Worm (Caenorhabditis elegans) whole organism, dauer: ENCODE data around the gene clec-82.

Experiments used
- unc-62 ChIP-seq: sonication (generic microtip); optimal IDR thresholded peaks from 2 replicates; lab custom pipeline; 2017; ENCODE audit warnings: missing biosample characterization, missing genetic modification reagents, missing genetic modification characterization

Gene clec-82

DNA sequence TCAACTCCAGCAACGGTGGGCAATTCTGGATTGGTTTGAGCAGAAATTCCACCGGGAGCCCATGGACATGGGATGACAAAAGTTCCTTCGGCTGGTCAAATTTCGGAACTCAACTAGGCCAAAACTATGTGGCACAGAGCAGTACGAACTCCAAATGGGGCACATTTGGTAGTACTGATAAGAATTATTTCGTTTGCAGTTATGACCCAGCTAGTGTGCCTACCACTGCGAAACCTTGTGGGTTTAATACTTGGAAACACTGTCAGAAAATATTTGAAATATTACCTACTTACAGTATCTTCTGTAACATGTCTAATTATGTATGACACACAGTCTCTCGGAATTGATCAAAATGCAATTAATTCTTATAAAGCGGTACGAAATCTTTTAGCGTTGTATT lies 9.1 kb upstream of the clec-82 start:
- TF ChIP-seq unc-62 (GFP tag; lab: Kevin White, UChicago), result no peak

- no peak for TF ChIP-seq unc-62 (GFP tag; lab: Kevin White, UChicago)
These were observed 2.9 kb upstream of the clec-82 start, which contains the start of the genes Y54G2A.48 and pudl-1 for ce11 chrIV:2832587-2832986. Y54G2A.48 (minus strand) TSS chrIV:2832687. pudl-1 (plus strand) TSS chrIV:2832906.

ce11 chrIV:2834516-2834915 lies 948 bp upstream of the clec-82 start, which contains the start of gene pudl-2:
pudl-2 (plus strand) TSS chrIV:2834816.
- no peak for TF ChIP-seq unc-62 (GFP tag; lab: Kevin White, UChicago)

DNA sequence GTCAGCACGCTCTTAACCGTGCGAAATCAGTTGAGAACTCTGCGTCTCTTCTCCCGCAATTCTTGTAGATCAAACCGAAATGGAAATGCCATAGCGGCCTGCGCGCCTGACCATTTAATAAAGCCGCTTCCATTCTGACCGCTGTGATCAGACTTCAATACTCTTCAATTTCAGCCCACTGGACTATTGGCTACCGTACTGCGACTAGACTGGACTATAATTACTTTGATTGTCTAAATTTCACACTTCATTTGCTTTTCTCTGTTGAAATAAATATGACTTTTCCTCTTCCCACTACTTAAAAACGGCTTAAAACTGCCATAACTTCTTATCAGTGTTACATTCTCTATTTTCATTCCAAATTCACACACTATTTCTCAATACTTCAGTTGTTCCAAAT lies 2.8 kb downstream of the clec-82 start, which contains the start of gene Y54G2A.7:
Gene Y54G2A.7, plus strand, starts transcription at position 301 of the 400 bp plus-strand sequence.
- no peak for TF ChIP-seq unc-62 (GFP tag; lab: Kevin White, UChicago)

DNA sequence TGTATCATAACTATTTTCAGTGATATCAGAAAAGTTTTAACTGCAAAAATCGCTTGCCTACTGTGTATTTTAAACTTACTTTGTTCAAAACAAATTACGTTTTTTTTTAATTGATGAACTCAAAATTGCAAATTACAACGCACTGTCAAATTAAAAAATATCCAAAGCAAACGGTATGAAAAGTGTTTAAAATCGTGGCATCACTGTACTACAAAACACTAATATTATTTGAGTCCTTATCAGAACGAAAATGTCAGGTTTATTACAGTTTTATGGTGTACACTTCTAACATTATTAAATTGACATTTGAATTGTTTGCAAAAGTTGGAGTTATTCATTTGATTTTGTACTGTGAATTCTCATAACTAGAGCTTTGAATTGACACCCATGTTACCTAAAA lies 5.8 kb downstream of the clec-82 start, which contains the start of gene clec-83:
Gene clec-83, minus strand, starts transcription at position 213 of the 400 bp plus-strand sequence.
- TF ChIP-seq unc-62 (GFP tag; lab: Kevin White, UChicago), result no peak

DNA sequence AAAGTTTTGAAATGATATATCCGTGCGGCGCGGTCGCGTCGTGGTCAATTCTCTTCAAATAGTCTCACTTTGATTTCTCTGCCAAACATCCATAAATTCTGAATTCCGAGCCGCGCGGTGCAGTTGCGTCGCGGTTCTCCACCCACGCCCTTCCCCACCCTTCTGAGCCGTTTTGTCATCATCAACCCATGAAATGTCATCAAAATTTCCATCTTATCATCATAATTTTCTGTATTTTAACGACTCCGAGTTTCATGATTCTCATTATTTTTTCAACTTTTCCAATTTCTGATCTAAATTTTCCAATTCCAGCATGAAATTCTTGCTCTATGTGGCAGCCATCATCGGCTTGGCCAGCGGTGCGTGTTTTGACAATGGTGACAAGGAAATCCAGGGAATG lies 6.7 kb downstream of the clec-82 start, which contains the start of gene clec-84:
Gene clec-84, plus strand, starts transcription at position 301 of the 400 bp plus-strand sequence.
- TF ChIP-seq unc-62 (GFP tag; lab: Kevin White, UChicago), result no peak

ce11 chrIV:2843882-2844281 lies 8.4 kb downstream of the clec-82 start, which contains the start of gene Y54G2A.15:
Y54G2A.15 (minus strand) TSS chrIV:2843982.
- TF ChIP-seq unc-62 (GFP tag; lab: Kevin White, UChicago), result no peak

DNA sequence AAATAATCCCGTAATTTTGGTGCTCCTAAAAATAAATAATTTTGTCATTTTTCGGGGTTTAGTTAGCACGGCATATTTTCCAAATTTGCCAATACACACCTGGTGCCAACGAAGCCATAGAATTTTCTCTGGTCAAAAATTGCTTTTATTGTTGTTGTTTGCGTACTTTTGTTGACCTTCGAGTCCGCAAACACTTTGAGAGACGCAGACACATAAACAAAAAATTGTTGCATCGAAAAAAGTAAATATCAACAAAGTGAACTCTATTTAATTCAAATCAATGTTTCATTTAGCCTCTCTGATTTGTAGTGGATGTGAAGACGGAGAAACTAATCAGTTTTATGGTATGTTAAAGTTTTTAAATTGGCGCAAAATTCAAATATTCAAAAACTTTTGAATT lies 10.8 kb downstream of the clec-82 start, which contains the start of gene Y54G2A.40:
Gene Y54G2A.40, plus strand, starts transcription at position 213 of the 400 bp plus-strand sequence.
- TF ChIP-seq unc-62 (GFP tag; lab: Kevin White, UChicago), result no peak

DNA sequence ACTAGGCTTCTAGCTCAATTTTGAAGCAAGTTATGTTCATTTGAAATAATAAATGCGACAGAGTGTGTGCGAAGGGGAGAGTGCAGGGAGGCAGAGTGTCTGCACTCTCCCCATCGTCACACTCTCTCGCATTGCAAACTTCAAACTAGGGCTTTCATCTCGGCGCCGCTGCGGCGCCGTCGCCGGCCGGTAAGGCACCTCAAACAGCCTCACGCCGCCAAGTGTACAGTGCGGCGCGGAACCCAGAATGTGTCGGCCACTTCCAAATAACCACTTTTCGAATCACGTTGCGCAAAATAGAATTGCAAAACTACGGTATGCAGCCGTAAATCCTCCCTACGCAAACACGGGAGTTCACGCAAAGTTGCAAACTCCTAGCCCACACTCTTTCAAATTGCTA lies 13.8 kb downstream of the clec-82 start:
- no peak for TF ChIP-seq unc-62 (GFP tag; lab: Kevin White, UChicago)

ce11 chrIV:2850586-2850985 lies 15.1 kb downstream of the clec-82 start, which contains the start of gene clec-85:
clec-85 (plus strand) TSS chrIV:2850886.
- TF ChIP-seq unc-62 (GFP tag; lab: Kevin White, UChicago), result no peak

DNA sequence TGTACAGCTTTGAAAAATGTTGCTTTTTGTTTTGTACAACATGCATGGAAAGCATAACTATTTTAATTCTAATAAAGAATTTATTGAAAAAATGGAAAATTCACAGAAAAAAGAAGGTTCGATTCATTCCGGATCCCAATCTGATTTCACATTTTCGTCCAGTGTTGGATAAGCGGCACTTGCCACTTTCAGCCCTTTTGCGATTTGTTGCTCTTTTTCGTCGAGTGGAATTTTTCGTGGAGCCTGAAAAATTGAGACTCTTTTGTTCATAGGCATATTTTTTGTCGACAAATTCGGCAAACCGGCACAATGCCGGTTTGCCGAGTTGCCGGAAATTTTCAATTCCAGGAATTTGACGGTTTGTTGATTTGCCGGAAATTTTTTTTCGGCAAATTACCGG lies 16.2 kb downstream of the clec-82 start:
- TF ChIP-seq unc-62 (GFP tag; lab: Kevin White, UChicago), result no peak

ce11 chrIV:2853164-2853563 lies 17.7 kb downstream of the clec-82 start, which contains the start of gene Y54G2A.49:
Y54G2A.49 (minus strand) TSS chrIV:2853264.
- no peak for TF ChIP-seq unc-62 (GFP tag; lab: Kevin White, UChicago)

DNA sequence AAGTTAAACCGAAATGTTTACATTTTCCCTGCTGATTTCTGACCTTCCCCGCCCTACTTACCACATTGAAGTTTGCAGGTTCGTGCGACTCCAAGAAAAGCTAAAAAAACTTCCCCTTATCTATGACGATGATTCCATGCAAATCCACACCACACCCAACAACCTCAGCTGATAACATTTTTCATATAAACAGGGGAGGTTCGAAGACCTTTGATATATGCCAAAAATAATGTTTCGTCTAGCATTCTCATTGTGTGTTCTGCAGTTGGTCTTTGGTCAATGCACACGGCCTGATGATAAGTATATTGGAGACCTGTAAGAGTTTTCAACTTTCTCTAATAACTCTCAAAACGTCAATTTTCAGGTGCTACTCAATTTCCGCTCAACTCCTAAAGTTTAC lies 18.7 kb downstream of the clec-82 start:
- TF ChIP-seq unc-62 (GFP tag; lab: Kevin White, UChicago), result no peak

DNA sequence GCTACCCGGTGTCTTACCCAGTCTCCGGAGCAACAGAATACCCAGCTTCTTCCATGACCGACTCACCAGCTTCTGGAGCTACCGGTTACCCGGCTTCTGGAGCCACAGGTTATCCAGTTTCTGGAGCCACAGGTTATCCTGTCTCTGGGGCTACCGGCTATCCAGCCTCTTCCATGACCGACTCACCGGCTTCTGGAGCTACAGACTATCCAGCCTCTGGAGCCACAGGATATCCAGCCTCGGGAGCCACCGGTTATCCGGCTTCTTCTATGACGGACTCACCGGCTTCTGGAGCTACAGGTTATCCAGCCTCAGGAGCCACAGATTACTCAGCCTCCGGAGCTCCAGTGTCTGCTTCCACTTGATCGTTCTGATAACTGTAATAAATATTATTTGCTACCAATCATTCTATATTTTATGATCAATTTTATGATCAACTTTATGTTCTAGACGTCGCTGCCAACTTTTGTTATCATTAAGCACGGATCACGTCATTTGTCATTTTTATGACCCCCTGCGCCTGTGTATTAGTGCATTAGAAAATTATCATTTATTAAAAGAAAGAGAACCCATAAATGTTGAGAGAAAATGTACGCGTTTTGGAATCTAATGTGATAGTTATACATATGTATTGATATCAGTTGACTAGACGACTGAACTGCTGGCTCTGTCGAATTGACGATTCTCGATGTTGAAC lies 19.7 kb downstream of the clec-82 start:
- TF ChIP-seq unc-62 (GFP tag; lab: Kevin White, UChicago), result no peak

DNA sequence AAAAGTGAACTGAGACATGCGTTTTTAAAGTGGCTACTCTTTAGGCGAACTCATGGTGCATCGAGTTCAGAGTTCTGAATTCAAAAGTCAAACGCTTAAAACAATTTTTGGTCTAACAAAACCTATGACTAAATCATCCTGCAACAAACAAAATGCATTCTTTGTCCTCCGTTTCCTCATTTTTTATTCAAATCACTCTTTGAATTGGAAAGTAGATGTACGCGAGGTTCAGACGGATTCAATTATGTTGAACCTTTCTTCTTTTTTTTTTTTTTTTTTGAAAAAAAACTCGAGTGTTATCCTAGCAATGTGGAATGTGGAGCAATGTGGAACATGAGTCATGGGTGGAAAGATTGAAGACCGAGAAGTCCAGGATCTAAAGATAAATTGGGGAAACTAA lies 23.3 kb downstream of the clec-82 start:
- no peak for TF ChIP-seq unc-62 (GFP tag; lab: Kevin White, UChicago)

- TF ChIP-seq unc-62 (GFP tag; lab: Kevin White, UChicago), result no peak
These were observed 29.3 kb downstream of the clec-82 start, which contains the start of gene Y54G2A.16 for ce11 chrIV:2864743-2865142. Y54G2A.16 (minus strand) TSS chrIV:2864843.

- no peak for TF ChIP-seq unc-62 (GFP tag; lab: Kevin White, UChicago)
These were observed 49.8 kb downstream of the clec-82 start for ce11 chrIV:2885260-2885659.
